Fruit fly (Drosophila melanogaster): ENCODE results near the gene CenB1A.

The CenB1A gene

dm6 chr3R:23117683-23118470 lies at the start of gene CenB1A, which contains the start of gene Rassf:
Gene CenB1A (plus strand): TSS chr3R:23118400.
Gene Rassf (minus strand): TSS chr3R:23117931.
- TF ChIP-seq CG8478 (optimal IDR thresholded peaks at IDR 0.05) (no peak), CTCF (optimal IDR thresholded peaks at IDR 0.05) (no peak)

DNA sequence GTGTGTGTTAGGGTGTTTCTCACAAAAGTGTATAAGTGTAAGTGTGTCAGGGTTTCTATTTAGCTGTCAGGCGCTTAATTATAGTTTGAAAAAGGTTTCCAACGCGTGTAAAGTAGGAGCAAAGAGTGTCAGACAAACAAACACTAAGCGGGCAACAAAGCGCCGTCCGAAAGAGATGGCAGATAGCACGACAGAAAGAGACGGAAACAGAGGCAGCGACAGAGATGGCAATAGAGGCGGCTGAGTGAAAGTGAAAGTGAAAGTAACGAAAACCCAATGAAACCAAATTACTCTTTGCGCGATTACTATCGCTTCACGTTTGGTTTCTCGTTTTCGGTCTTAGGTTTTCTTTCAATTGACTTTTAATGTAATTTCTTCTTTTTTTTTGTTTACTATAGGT lies 43.7 kb upstream of the CenB1A start:
- no peak for TF ChIP-seq CG8478 (optimal IDR thresholded peaks at IDR 0.05)
- no peak for TF ChIP-seq CTCF (optimal IDR thresholded peaks at IDR 0.05)

dm6 chr3R:23081265-23081664 lies 36.9 kb upstream of the CenB1A start:
- TF ChIP-seq CTCF (optimal IDR thresholded peaks at IDR 0.05) (no peak), CG8478 (optimal IDR thresholded peaks at IDR 0.05) (no peak)

DNA sequence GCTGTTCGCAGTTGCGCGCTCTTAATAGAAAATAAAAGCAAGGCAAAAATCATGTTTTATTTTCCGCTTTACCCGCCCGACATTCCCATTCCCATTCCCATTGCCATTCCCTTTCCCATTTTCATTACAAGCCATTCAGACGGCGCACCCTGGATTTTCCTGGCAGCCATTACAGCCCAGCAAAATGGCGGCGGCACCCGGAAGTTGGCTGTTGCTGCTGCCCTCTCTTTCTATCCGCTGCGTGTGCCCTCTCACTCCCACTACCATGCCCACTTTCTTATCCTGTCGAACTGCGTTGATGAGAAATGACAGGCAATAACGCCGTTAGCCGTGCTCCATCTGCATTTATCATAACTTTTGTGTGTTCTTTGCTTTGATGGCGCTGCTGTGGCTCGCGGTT lies 29.9 kb upstream of the CenB1A start:
- TF ChIP-seq CG8478 (optimal IDR thresholded peaks at IDR 0.05) (no peak), CTCF (optimal IDR thresholded peaks at IDR 0.05) (no peak)

dm6 chr3R:23091586-23092228 lies 26.5 kb upstream of the CenB1A start, which contains the start of the genes CG17110 and CG6726:
Gene CG17110 (plus strand): TSS chr3R:23091724.
Gene CG6726 (plus strand): TSS chr3R:23091724.
- TF ChIP-seq CTCF (optimal IDR thresholded peaks at IDR 0.05) (no peak), CG8478 (optimal IDR thresholded peaks at IDR 0.05) (no peak)

- TF ChIP-seq CTCF (optimal IDR thresholded peaks at IDR 0.05) (no peak), CG8478 (optimal IDR thresholded peaks at IDR 0.05) (no peak)
Observed at dm6 chr3R:23095346-23095745, 22.9 kb upstream of the CenB1A start, which contains the start of gene CG17109. Gene CG17109 (plus strand): TSS chr3R:23095690.

DNA sequence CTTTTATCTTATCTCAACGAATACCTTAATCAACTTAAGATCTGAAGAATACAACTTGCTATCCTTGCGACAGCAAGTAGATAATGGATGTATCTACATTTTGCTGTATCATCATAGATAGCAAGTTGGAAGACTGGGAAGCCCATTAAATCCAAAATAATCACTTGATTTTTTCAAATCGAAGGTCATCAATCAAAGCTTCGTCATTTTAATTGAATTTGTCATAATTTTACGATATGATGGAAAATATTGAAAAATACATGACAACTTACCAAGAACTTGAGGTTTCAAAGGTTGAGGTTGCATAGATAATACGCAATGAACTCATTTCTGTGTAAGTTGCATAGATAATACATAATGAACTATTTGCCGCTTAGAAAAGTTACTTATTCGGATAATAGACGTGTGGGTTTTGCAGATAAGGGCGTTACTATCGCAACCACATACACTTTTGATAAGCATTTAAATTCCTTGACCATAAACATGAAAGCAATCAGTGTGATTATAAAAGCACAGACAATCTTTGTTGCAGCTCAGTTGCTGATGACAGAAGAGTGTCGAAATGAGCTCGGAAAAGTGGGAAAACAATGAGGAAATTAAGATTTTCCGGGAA lies 20.9 kb upstream of the CenB1A start, which contains the start of gene CG6733:
CG6733 (plus strand) TSS at position 532 of the 613 bp plus-strand sequence.
- TF ChIP-seq CG8478 (optimal IDR thresholded peaks at IDR 0.05), result no peak
- TF ChIP-seq CTCF (optimal IDR thresholded peaks at IDR 0.05), result no peak

dm6 chr3R:23099233-23099632 lies 19.0 kb upstream of the CenB1A start, which contains the start of gene CG6738:
Gene CG6738 (plus strand): TSS chr3R:23099533.
- TF ChIP-seq CTCF (optimal IDR thresholded peaks at IDR 0.05) (no peak), CG8478 (optimal IDR thresholded peaks at IDR 0.05) (no peak)

DNA sequence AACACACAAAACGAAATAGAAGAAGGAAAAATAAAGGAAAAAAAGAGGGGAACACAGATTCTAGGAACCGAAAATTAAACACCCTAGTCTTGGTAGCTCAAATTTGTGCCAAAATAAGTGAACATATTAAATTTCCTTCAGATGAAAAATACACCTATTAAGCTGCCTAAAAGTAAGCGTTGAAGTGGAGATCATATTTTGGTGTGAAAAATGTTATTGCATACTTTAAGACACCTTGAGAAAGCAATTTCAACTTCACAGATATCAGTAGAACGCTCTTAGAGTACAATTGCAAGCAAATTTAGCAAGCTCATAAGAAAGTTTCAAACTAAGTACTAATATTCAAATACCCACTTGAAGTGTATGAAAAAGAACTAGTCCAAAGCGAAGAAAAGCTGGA lies 7.5 kb upstream of the CenB1A start:
- TF ChIP-seq CG8478 (optimal IDR thresholded peaks at IDR 0.05) (no peak), CTCF (optimal IDR thresholded peaks at IDR 0.05) (no peak)

dm6 chr3R:23112680-23113362 lies 5.4 kb upstream of the CenB1A start, which contains the start of gene Cow:
Gene Cow (minus strand): TSS chr3R:23112730.
- TF ChIP-seq CG8478 (optimal IDR thresholded peaks at IDR 0.05), result no peak
- TF ChIP-seq CTCF (optimal IDR thresholded peaks at IDR 0.05), result no peak

DNA sequence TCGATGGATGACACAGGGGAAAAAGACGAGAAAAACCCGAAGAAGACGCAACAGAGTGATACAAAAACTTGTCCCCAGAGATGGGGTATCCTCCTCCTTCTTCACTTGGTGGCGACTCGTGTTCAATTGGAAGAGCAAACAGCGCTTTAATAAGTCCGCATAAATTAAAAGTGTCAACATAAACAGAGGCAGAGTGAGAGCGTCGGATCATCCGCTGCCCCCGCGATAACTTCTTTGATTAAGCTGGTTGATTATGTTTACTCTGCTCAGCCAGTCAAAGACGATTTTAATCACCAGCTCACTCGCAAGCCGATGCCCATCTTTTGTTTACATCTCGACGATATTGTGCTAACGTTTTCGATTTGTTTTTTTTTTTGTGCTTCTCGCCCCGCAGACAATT lies 1.7 kb downstream of the CenB1A start:
- TF ChIP-seq CTCF (optimal IDR thresholded peaks at IDR 0.05) (no peak), CG8478 (optimal IDR thresholded peaks at IDR 0.05) (no peak)

DNA sequence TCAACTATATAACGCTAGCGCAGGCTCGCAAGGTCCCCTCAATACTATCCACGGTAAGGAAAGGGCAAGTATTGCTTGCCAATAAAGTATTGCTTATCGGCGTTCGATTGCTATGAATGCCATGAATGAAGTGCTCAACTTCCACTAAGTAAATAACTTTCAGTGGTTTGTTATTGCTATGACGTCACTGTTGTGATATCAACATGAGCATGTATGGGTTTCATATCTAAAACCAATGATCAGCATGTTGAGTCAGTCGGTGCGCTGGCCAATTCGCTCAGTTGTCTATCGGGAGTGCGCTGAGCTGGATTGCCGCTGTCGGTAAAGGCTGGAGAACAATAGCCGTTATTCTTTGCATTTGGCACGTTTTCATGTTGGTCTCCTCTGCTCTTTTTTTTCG lies 2.7 kb downstream of the CenB1A start:
- no peak for TF ChIP-seq CG8478 (optimal IDR thresholded peaks at IDR 0.05)

DNA sequence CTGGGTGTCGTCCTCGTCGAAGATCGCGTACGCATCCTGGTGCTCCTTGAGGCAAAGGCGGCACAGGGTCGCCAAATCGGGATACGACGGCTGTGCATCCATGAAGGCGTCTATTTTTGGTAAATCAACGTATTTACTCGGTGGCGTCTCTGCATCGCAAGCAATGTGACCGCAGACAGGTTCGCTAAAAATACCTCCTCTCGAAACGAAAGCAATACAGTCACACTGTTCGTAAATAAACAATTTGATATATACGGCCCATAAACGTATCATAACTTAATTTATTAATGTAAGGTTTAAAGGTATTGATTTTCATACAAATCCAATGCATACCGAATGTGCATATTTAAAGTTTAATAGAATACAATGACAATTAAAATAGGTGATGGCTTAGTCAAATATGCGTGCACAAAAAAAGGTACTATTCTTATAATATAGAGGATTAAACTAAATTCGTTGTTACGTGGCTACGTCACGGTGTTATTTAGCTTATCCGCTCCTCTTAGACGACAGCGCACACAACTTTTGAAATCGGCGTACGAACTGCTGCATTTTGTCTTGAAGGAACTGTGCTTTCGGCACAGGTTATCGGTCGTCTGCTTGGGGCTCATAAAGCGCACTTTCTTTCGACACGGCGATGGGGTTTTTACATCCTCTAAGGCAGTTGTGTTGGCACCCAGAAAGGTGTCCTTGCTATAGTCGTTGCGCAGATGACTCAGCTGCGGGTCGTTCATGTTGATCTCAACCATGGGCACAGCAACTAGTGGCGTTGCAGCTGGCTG lies 8.2 kb downstream of the CenB1A start, which contains the start of gene CG31365:
CG31365 (minus strand) TSS at position 182 of the 782 bp plus-strand sequence.
- TF ChIP-seq CG8478 (optimal IDR thresholded peaks at IDR 0.05), result no peak

DNA sequence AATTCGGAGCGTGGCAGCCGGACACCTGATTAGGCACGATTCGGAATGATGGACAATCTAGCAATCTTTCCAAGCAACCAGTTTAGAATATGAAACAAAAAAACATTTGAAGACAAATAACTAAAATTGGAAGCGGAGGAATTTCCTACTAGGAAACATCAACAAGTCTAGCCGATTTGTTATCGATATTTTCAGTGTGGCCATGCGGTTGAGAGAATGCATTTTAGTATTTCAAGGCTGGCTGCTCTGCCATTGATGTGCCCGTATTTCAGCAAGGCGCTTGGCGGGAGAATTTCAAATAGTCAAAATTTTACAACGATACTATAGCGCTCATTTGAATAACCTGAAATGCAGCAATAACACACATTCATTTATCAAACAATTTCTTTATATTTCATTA lies 9.6 kb downstream of the CenB1A start, which contains the start of gene CG31457:
CG31457 (minus strand) TSS at position 186 of the 400 bp plus-strand sequence.
- peak; percentile 49 to 50 for TF ChIP-seq CTCF (optimal IDR thresholded peaks at IDR 0.05)
- no peak for TF ChIP-seq CG8478 (optimal IDR thresholded peaks at IDR 0.05)
